Fruit fly (Drosophila melanogaster): ENCODE data around the gene RpS3A.
A peak's percentile ranks its signal among the peaks of the same experiment; 100 is the strongest.

The RpS3A gene

DNA sequence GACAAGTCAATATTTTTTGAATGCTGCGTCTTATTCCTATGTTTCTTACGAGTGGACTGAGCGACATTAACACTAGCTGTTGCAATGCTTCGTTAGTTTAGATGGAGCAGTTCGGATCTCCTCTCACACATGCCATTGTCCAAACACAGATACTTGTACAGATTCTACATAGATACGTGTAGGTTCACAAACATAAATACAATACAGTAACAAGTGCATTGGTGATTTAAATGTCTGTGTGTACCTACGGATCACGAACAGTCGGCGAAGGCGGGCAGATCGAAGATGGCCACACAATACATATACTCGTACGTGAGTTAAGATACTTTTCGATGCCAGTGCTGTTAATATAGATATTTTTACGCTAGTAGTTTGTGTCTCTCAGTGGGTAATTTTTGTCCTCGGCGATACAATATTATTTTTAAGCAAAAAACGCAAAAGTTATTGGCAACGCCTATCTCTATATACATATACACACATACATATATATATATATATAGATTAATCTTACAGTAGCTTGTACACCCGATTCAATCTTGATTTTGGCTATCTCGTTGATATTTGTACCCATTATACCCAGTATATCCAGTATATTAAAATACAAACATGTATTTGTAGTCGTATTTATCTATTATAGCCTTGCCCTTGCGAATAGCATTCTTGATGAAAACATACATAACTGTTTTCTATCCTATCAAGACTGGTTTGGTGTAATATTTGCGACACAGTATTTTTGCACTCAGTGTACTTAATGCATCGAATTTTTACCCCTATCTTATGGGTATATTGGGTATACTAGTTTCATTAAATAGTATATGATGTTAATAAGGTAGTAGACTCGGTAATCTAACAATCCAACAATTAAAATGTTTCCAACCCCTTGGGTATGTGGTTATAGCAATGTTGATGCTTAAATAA lies 10.5 kb downstream of the RpS3A start, which contains the start of gene ci (continued):
- TF ChIP-seq CG11723 (GFP tag; optimal IDR thresholded peaks at IDR 0.05) (peak; percentile 40), C15 (GFP tag; IDR thresholded peaks at IDR 0.05) (no peak), CG6765 (GFP tag; optimal IDR thresholded peaks at IDR 0.05) (peak; percentile 37), en (GFP tag; optimal IDR thresholded peaks at IDR 0.05) (peak; percentile 12), Tbp (GFP tag; optimal IDR thresholded peaks at IDR 0.05) (no peak), slou (GFP tag; optimal IDR thresholded peaks at IDR 0.05) (no peak), danr (GFP tag; IDR thresholded peaks at IDR 0.05) (no peak), CG10366 (GFP tag; IDR thresholded peaks at IDR 0.05) (no peak), CG17612 (GFP tag; IDR thresholded peaks at IDR 0.05) (no peak), ci (GFP tag; IDR thresholded peaks at IDR 0.05) (no peak), Deaf1 (tag; optimal IDR thresholded peaks at IDR 0.05) (peak; percentile 95), CG7357 (GFP tag; IDR thresholded peaks at IDR 0.05) (no peak), CG11398 (GFP tag; optimal IDR thresholded peaks at IDR 0.05) (no peak), oc (tag; optimal IDR thresholded peaks at IDR 0.05) (no peak), wek (GFP tag; optimal IDR thresholded peaks at IDR 0.05) (peak; percentile 55), sens (GFP tag) (peak; percentile 79), lmd (GFP tag; IDR thresholded peaks at IDR 0.05) (no peak), Xrp1 (GFP tag; IDR thresholded peaks at IDR 0.05) (peak; percentile 49), CG15011 (GFP tag; optimal IDR thresholded peaks at IDR 0.05) (no peak), CG17385 (GFP tag; optimal IDR thresholded peaks at IDR 0.05) (peak; percentile 47), vvl (GFP tag; IDR thresholded peaks at IDR 0.05) (peak; percentile 42; the same call in 1 of the 2 replicates), chif (GFP tag; optimal IDR thresholded peaks at IDR 0.05) (no peak), Sry-β (GFP tag; optimal IDR thresholded peaks at IDR 0.05) (peak; percentile 93), CG43689 (GFP tag; IDR thresholded peaks at IDR 0.05) (no peak), CG6689 (GFP tag; IDR thresholded peaks at IDR 0.05) (no peak), CG6272 (GFP tag; IDR thresholded peaks at IDR 0.05) (no peak), lilli (GFP tag; optimal IDR thresholded peaks at IDR 0.05) (no peak), lbe (GFP tag; optimal IDR thresholded peaks at IDR 0.05) (no peak), fd3F (GFP tag; optimal IDR thresholded peaks at IDR 0.05) (no peak), bigmax (GFP tag; optimal IDR thresholded peaks at IDR 0.05) (no peak), z (GFP tag; IDR thresholded peaks at IDR 0.05) (no peak), CG8478 (optimal IDR thresholded peaks at IDR 0.05) (no peak), hth (optimal IDR thresholded peaks at IDR 0.05) (no peak), nom (GFP tag; optimal IDR thresholded peaks at IDR 0.05) (peak; percentile 64), CG12071 (GFP tag; optimal IDR thresholded peaks at IDR 0.05) (no peak), CG9817 (tag; optimal IDR thresholded peaks at IDR 0.05) (no peak), CG34224 (GFP tag; IDR thresholded peaks at IDR 0.05; ENCODE audit: partially characterized antibody) (no peak), vfl (GFP tag; optimal IDR thresholded peaks at IDR 0.05) (no peak), pho (GFP tag; optimal IDR thresholded peaks at IDR 0.05) (no peak), Eip74EF (GFP tag; optimal IDR thresholded peaks at IDR 0.05) (no peak), H2.0 (GFP tag; IDR thresholded peaks at IDR 0.05) (no peak), exex (tag; optimal IDR thresholded peaks at IDR 0.05) (no peak), TFAM (GFP tag; optimal IDR thresholded peaks at IDR 0.05) (no peak), trem (tag; optimal IDR thresholded peaks at IDR 0.05) (peak; percentile 19), sna (GFP tag; IDR thresholded peaks at IDR 0.05; ENCODE audit: partially characterized antibody) (peak; percentile 17; the same call in 1 of the 2 replicates), NC2α (GFP tag; optimal IDR thresholded peaks at IDR 0.05) (no peak), Taf1 (GFP tag; IDR thresholded peaks at IDR 0.05) (no peak), ken (GFP tag; IDR thresholded peaks at IDR 0.05) (no peak), sd (tag; optimal IDR thresholded peaks at IDR 0.05) (no peak), sr (GFP tag; IDR thresholded peaks at IDR 0.05) (no peak)

Data from whole organism, embryonic.